Worm (Caenorhabditis elegans): ENCODE results near the gene irld-15.

irld-15 gene

DNA sequence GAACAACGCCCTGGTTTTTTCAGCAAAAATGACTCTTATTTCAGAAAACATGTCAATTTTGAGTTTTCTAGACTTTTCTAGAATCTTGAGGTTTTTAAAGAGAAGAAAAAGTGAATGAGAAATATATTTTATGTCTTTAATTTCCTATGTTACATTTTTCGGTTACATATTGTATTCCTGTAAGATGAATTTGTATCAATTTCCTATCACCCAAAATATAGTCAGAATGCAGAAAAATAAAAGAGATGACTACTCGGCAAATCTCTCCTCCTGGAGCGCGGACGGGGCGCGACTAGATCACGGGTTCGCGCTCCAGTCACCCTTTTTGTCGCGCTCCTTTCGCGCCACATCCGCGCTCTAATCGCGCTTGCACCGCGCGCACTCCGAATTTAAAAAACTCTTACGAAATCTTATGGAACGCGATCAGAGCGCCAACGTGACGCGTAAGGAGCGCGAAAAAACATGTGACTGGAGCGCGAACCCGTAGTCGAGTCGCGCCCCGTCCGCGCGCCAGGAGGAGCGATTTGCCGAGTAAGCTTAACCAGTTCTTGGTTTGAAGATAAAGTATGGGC is 49.0 kb downstream of the irld-15 start, which contains the start of gene str-253:
str-253 (minus strand) TSS at position 51 of the 572 bp plus-strand sequence.
- TF ChIP-seq hmbx-1 (tag; optimal IDR thresholded peaks at IDR 0.05), result no peak
- no peak for TF ChIP-seq tbx-37 (GFP tag; conservative IDR thresholded peaks at IDR 0.05)
- TF ChIP-seq B0310.2 (tag; optimal IDR thresholded peaks at IDR 0.05), result no peak
- no peak for TF ChIP-seq ceh-36 (tag; optimal IDR thresholded peaks at IDR 0.05)
- no peak for TF ChIP-seq ets-7 (tag; optimal IDR thresholded peaks at IDR 0.05)
- no peak for TF ChIP-seq hnd-1 (tag; optimal IDR thresholded peaks at IDR 0.05)
- no peak for TF ChIP-seq aly-1 (tag; optimal IDR thresholded peaks at IDR 0.05)
- no peak for TF ChIP-seq scrt-1 (GFP tag; IDR thresholded peaks at IDR 0.05)
- TF ChIP-seq hmg-4 (GFP tag; optimal IDR thresholded peaks at IDR 0.05), result no peak
- no peak for TF ChIP-seq flt-1 (GFP tag; IDR thresholded peaks at IDR 0.05)
- TF ChIP-seq pes-1 (GFP tag; IDR thresholded peaks at IDR 0.05), result no peak
- no peak for TF ChIP-seq tra-4 (tag; optimal IDR thresholded peaks at IDR 0.05)
- no peak for TF ChIP-seq tbx-11 (GFP tag; IDR thresholded peaks at IDR 0.05)
- TF ChIP-seq ceh-13 (GFP tag; optimal IDR thresholded peaks at IDR 0.05), result no peak
- TF ChIP-seq sea-1 (GFP tag; conservative IDR thresholded peaks at IDR 0.05), result no peak
- TF ChIP-seq ama-1 (optimal IDR thresholded peaks at IDR 0.05), result no peak
- TF ChIP-seq F13C5.2 (tag; optimal IDR thresholded peaks at IDR 0.05), result no peak

- no peak for TF ChIP-seq hnd-1 (tag; optimal IDR thresholded peaks at IDR 0.05)
- no peak for TF ChIP-seq aly-1 (tag; optimal IDR thresholded peaks at IDR 0.05)
- TF ChIP-seq hmbx-1 (tag; optimal IDR thresholded peaks at IDR 0.05), result no peak
- no peak for TF ChIP-seq ceh-13 (GFP tag; optimal IDR thresholded peaks at IDR 0.05)
- no peak for TF ChIP-seq scrt-1 (GFP tag; IDR thresholded peaks at IDR 0.05)
- no peak for TF ChIP-seq tbx-11 (GFP tag; IDR thresholded peaks at IDR 0.05)
- no peak for TF ChIP-seq B0310.2 (tag; optimal IDR thresholded peaks at IDR 0.05)
- TF ChIP-seq flt-1 (GFP tag; IDR thresholded peaks at IDR 0.05), result no peak
Measured at ce11 chrV:2251774-2252173, 51.9 kb downstream of the irld-15 start.

Data from whole organism, early embryonic.